Fruit fly (Drosophila melanogaster) whole organism, embryonic: ENCODE results near the gene CG15891.

ENCODE experiments used
- CG10431 ChIP-seq: fragments of 200-800 bp; sonication (Bioruptor generic); optimal IDR thresholded peaks from 3 replicates; lab custom pipeline; 2018; ENCODE audit warnings: missing biosample characterization, mild to moderate bottlenecking, missing genetic modification characterization
- CG11723 ChIP-seq: fragments of 200-800 bp; sonication (Bioruptor generic); optimal IDR thresholded peaks from 2 replicates; lab custom pipeline; 2017; ENCODE audit warnings: missing biosample characterization, mild to moderate bottlenecking, missing genetic modification characterization
- CG12155 ChIP-seq: fragments of 200-800 bp; sonication (Bioruptor generic); optimal IDR thresholded peaks from 3 replicates; lab custom pipeline; 2016; ENCODE audit warnings: missing biosample characterization, missing genetic modification characterization
- CG12391 ChIP-seq: fragments of 200-800 bp; sonication (Bioruptor generic); optimal IDR thresholded peaks from 3 replicates; lab custom pipeline; 2018; ENCODE audit warnings: missing biosample characterization, mild to moderate bottlenecking, missing genetic modification characterization, moderate library complexity
- CG15269 ChIP-seq: fragments of 200-800 bp; sonication (Bioruptor generic); optimal IDR thresholded peaks from 2 replicates; lab custom pipeline; 2018; ENCODE audit warnings: missing biosample characterization, mild to moderate bottlenecking, missing genetic modification characterization, moderate library complexity
- CG16863 ChIP-seq: fragments of 200-800 bp; sonication (Bioruptor generic); optimal IDR thresholded peaks from 3 replicates; lab custom pipeline; 2016; ENCODE audit warnings: missing biosample characterization, missing genetic modification characterization
- CG31388 ChIP-seq: fragments of 200-800 bp; sonication (Bioruptor generic); optimal IDR thresholded peaks from 2 replicates; lab custom pipeline; 2016; ENCODE audit warnings: missing biosample characterization, missing genetic modification characterization
- CG31441 ChIP-seq: fragments of 200-800 bp; sonication (Bioruptor generic); IDR thresholded peaks from 2 replicates; pipeline ENCODE4 v1.3.6; 2022; ENCODE audit warnings: missing biosample characterization, missing genetic modification characterization
- CG33557 ChIP-seq: fragments of 200-800 bp; sonication (Bioruptor generic); optimal IDR thresholded peaks from 2 replicates; lab custom pipeline; 2019; ENCODE audit warnings: missing biosample characterization, mild to moderate bottlenecking, missing genetic modification characterization, moderate library complexity
- CG3726 ChIP-seq: fragments of 200-800 bp; sonication (Bioruptor generic); IDR thresholded peaks from 3 replicates; pipeline ENCODE4, ENCODE4 v1.3.6; 2022; ENCODE audit warnings: missing biosample characterization, missing genetic modification characterization
- D19B ChIP-seq: fragments of 200-800 bp; sonication (Bioruptor generic); optimal IDR thresholded peaks from 2 replicates; lab custom pipeline; 2017; ENCODE audit warnings: missing biosample characterization, mild to moderate bottlenecking, missing genetic modification characterization
- Dip2 ChIP-seq: fragments of 200-800 bp; sonication (Bioruptor generic); IDR thresholded peaks from 2 replicates; pipeline ENCODE4 v1.3.6; 2022; ENCODE audit warnings: missing biosample characterization, missing genetic modification characterization
- Eip74EF ChIP-seq, 2 experiments: fragments of 200-800 bp in 1 of 2; fragments of >200 bp in 1 of 2; sonication (Bioruptor generic) in 1 of 2; optimal IDR thresholded peaks; 2 replicates each; lab custom pipeline; 2017 to 2019; ENCODE audit warnings: missing biosample characterization in 2 of 2, missing genetic modification characterization in 2 of 2, mild to moderate bottlenecking in 1 of 2, moderate library complexity in 1 of 2
- Elba2 ChIP-seq: fragments of 200-800 bp; sonication (Bioruptor generic); optimal IDR thresholded peaks from 3 replicates; lab custom pipeline; 2016; ENCODE audit warnings: missing biosample characterization, missing genetic modification characterization
- HLHmδ ChIP-seq: fragments of 200-800 bp; sonication (Bioruptor generic); optimal IDR thresholded peaks from 2 replicates; lab custom pipeline; 2018; ENCODE audit warnings: missing biosample characterization, mild to moderate bottlenecking, missing genetic modification characterization, moderate library complexity
- Jarid2 ChIP-seq: fragments of 200-800 bp; sonication (Bioruptor generic); optimal IDR thresholded peaks from 3 replicates; lab custom pipeline; 2017; ENCODE audit warnings: mild to moderate bottlenecking, missing biosample characterization, missing genetic modification reagents, missing genetic modification characterization
- MESR4 ChIP-seq: fragments of 200-800 bp; sonication (Bioruptor generic); optimal IDR thresholded peaks from 2 replicates; lab custom pipeline; 2018; ENCODE audit warnings: missing biosample characterization, mild to moderate bottlenecking, missing genetic modification characterization, moderate library complexity
- Med ChIP-seq: fragments of 200-800 bp; sonication (Bioruptor generic); peaks from one replicate; lab custom pipeline; 2016; ENCODE audit warnings: missing biosample characterization, missing genetic modification characterization, mild to moderate bottlenecking, inconsistent platforms, moderate library complexity
- NC2α ChIP-seq: fragments of 200-800 bp; sonication (Bioruptor generic); optimal IDR thresholded peaks from 2 replicates; lab custom pipeline; 2016; ENCODE audit warnings: missing biosample characterization, missing genetic modification characterization
- NC2β ChIP-seq: fragments of 200-800 bp; sonication (Bioruptor generic); optimal IDR thresholded peaks from 2 replicates; lab custom pipeline; 2016; ENCODE audit warnings: missing biosample characterization, missing genetic modification characterization
- Optix ChIP-seq: fragments of 200-800 bp; sonication (Bioruptor generic); IDR thresholded peaks from 3 replicates; pipeline ENCODE4 v1.3.6; 2022; ENCODE audit warnings: missing biosample characterization, missing genetic modification characterization
- Scr ChIP-seq: fragments of 200-800 bp; sonication (Bioruptor generic); IDR thresholded peaks from 2 replicates; pipeline ENCODE4 v1.3.6; 2022; ENCODE audit warnings: missing biosample characterization, missing genetic modification characterization; ENCODE audit not compliant: partially characterized antibody
- cg ChIP-seq: fragments of 200-800 bp; sonication (Bioruptor generic); optimal IDR thresholded peaks from 3 replicates; lab custom pipeline; 2019; ENCODE audit warnings: missing biosample characterization, mild to moderate bottlenecking, missing genetic modification characterization, moderate library complexity
- ci ChIP-seq: fragments of 200-800 bp; sonication (Bioruptor generic); IDR thresholded peaks from 3 replicates; pipeline ENCODE4 v1.3.6; 2022; ENCODE audit warnings: missing biosample characterization, missing genetic modification characterization
- croc ChIP-seq: fragments of 200-800 bp; sonication (Bioruptor generic); conservative IDR thresholded peaks from 3 replicates; pipeline ENCODE4 v1.3.6; 2022; ENCODE audit warnings: missing biosample characterization, missing genetic modification characterization
- crol ChIP-seq: fragments of 200-800 bp; sonication (Bioruptor generic); IDR thresholded peaks from 2 replicates; pipeline ENCODE4 v1.3.6; 2022; ENCODE audit warnings: missing biosample characterization, missing genetic modification characterization
- disco-r ChIP-seq: fragments of 200-800 bp; sonication (Bioruptor generic); optimal IDR thresholded peaks from 2 replicates; lab custom pipeline; 2016; ENCODE audit warnings: missing biosample characterization, missing genetic modification characterization
- ham ChIP-seq: fragments of 200-800 bp; sonication (Bioruptor generic); IDR thresholded peaks from 2 replicates; pipeline ENCODE4 v1.3.6; 2022; ENCODE audit warnings: missing biosample characterization, missing genetic modification characterization
- insv ChIP-seq, 2 experiments: fragments of 200-800 bp; sonication (Bioruptor generic); optimal IDR thresholded peaks; 3 replicates each; lab custom pipeline; 2016 to 2018; ENCODE audit warnings: missing biosample characterization in 2 of 2, missing genetic modification characterization in 2 of 2
- klu ChIP-seq: fragments of 200-800 bp; sonication (Bioruptor generic); IDR thresholded peaks from 2 replicates; pipeline ENCODE4 v1.3.6; 2022; ENCODE audit warnings: missing biosample characterization, missing genetic modification characterization
- mld ChIP-seq: fragments of 200-800 bp; sonication (Bioruptor generic); IDR thresholded peaks from 3 replicates; pipeline ENCODE4 v1.3.6; 2022; ENCODE audit warnings: missing biosample characterization, missing genetic modification characterization; ENCODE audit not compliant: partially characterized antibody
- nerfin-1 ChIP-seq: fragments of 200-800 bp; sonication (Bioruptor generic); optimal IDR thresholded peaks from 3 replicates; lab custom pipeline; 2019; ENCODE audit warnings: missing biosample characterization, mild to moderate bottlenecking, missing genetic modification characterization, moderate library complexity
- scrt ChIP-seq: fragments of 200-800 bp; sonication (Bioruptor generic); optimal IDR thresholded peaks from 2 replicates; lab custom pipeline; 2018; ENCODE audit warnings: missing biosample characterization, mild to moderate bottlenecking, missing genetic modification characterization, moderate library complexity
- sens ChIP-seq: fragments of 200-800 bp; sonication (Bioruptor generic); peaks from one replicate; lab custom pipeline; 2016; ENCODE audit warnings: missing biosample characterization, missing genetic modification characterization
- shn ChIP-seq: fragments of 200-800 bp; sonication (Bioruptor generic); optimal IDR thresholded peaks from 3 replicates; lab custom pipeline; 2016; ENCODE audit warnings: missing biosample characterization, missing genetic modification characterization
- slp2 ChIP-seq: fragments of 200-800 bp; sonication (Bioruptor generic); optimal IDR thresholded peaks from 2 replicates; lab custom pipeline; 2016; ENCODE audit warnings: missing biosample characterization, missing genetic modification characterization
- unpg ChIP-seq: fragments of 200-800 bp; sonication (Bioruptor generic); optimal IDR thresholded peaks from 3 replicates; lab custom pipeline; 2018; ENCODE audit warnings: missing biosample characterization, mild to moderate bottlenecking, missing genetic modification characterization, moderate library complexity
- vvl ChIP-seq: fragments of 200-800 bp; sonication (Bioruptor generic); IDR thresholded peaks from 2 replicates; pipeline ENCODE4 v1.3.6; 2022; ENCODE audit warnings: missing biosample characterization, missing genetic modification characterization
- wek ChIP-seq: fragments of 200-800 bp; sonication (Bioruptor generic); optimal IDR thresholded peaks from 3 replicates; lab custom pipeline; 2018; ENCODE audit warnings: missing biosample characterization, mild to moderate bottlenecking, missing genetic modification characterization, moderate library complexity

CG15891 gene

dm6 chrX:6255414-6255915 is 39.7 kb downstream of the CG15891 start, which contains the start of the genes Rbcn-3A and Spx (continued):
- peak; percentile 36; the same call in 1 of the 2 replicates for TF ChIP-seq CG31441 (GFP tag; lab: Robert Waterston, UW)
- TF ChIP-seq ci, result no peak
- TF ChIP-seq slp2, result no peak
- no peak for TF ChIP-seq Eip74EF (GFP tag; optimal IDR thresholded peaks at IDR 0.05; lab: Kevin White, UChicago)
- peak; percentile 24 for TF ChIP-seq CG33557
- no peak for TF ChIP-seq klu (GFP tag; lab: Robert Waterston, UW)
- TF ChIP-seq Scr (GFP tag; lab: Robert Waterston, UW), result peak; percentile 94
- no peak for TF ChIP-seq Optix (GFP tag; lab: Robert Waterston, UW)
- no peak for TF ChIP-seq croc
- TF ChIP-seq CG3726 (GFP tag; lab: Robert Waterston, UW), result no peak
- TF ChIP-seq disco-r, result no peak
- no peak for TF ChIP-seq CG11723 (GFP tag; lab: Kevin White, UChicago)
- no peak for TF ChIP-seq D19B (GFP tag; lab: Kevin White, UChicago)
- no peak for TF ChIP-seq NC2α
- TF ChIP-seq scrt (GFP tag; lab: Kevin White, UChicago), result no peak
- no peak for TF ChIP-seq NC2β (GFP tag; lab: Kevin White, UChicago)
- TF ChIP-seq HLHmδ (GFP tag; lab: Kevin White, UChicago), result no peak
- TF ChIP-seq CG12155 (GFP tag; lab: Kevin White, UChicago), result no peak
- peak; percentile 61; the same call in 2 of the 3 replicates for TF ChIP-seq mld
- TF ChIP-seq CG15269 (tag; lab: Kevin White, UChicago), result peak; percentile 41
- no peak for TF ChIP-seq shn (GFP tag; lab: Kevin White, UChicago)
- no peak for TF ChIP-seq unpg (GFP tag; lab: Kevin White, UChicago)
- no peak for TF ChIP-seq CG16863 (GFP tag; lab: Kevin White, UChicago)
- no peak for TF ChIP-seq ham (GFP tag; lab: Robert Waterston, UW)
- TF ChIP-seq CG31388 (GFP tag; lab: Kevin White, UChicago), result no peak

DNA sequence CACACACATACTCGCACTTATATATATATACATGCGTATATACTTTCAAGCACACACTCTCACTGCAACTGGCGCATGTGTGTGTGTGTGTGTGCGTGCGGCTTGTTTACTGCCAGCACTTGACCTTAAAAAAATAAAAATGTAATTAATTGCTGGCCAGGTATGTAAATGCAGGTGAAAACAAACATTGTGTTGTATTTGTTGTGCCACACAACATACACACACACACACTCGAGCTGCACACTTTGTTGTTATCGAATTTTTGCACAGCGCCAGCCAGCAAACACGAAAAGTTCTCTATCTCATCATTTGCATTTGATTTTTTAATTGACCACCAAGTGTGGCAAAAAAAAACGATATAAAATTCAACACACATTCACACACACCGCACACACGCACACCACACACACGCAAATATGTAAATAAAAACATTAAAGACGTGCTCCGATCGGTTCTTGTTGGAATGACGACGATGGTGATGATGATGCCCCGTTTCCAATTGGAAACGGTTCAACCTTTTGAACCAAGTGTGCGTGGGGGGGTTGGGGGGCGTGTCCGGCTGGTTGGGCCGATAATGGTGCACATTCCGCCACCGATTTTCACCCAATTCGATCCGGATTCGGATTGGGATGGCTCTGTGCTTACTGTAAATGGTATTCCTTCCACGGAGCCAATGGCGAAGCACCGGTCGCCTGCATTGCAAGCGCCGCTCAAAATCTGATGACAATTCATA is 40.4 kb downstream of the CG15891 start:
- TF ChIP-seq cg (GFP tag; lab: Kevin White, UChicago) (peak; percentile 77), ci (peak; percentile 25; the same call in 1 of the 3 replicates), sens (GFP tag; lab: Kevin White, UChicago) (peak; percentile 37), crol (GFP tag; lab: Robert Waterston, UW) (peak; percentile 67), ham (GFP tag; lab: Robert Waterston, UW) (no peak), CG10431 (GFP tag; lab: Kevin White, UChicago) (no peak), Dip2 (no peak), nerfin-1 (peak; percentile 19), wek (no peak), Jarid2 (GFP tag; lab: Kevin White, UChicago) (peak; percentile 4), Elba2 (GFP tag; lab: Kevin White, UChicago) (peak; percentile 83), CG12391 (tag; lab: Kevin White, UChicago) (no peak), Med (GFP tag; lab: Kevin White, UChicago) (peak; percentile 60), MESR4 (GFP tag; lab: Kevin White, UChicago) (peak; percentile 30), vvl (GFP tag; lab: Robert Waterston, UW) (no peak), insv (GFP tag; optimal IDR thresholded peaks at IDR 0.05; lab: Kevin White, UChicago) (peak; percentile 84 to 95)
